Worm (Caenorhabditis elegans) whole organism, young adult: Measurements from ENCODE around the gene col-73.

Source experiments
- B0035.1 ChIP-seq: sonication (generic microtip); optimal IDR thresholded peaks from 2 replicates; lab custom pipeline; 2016; ENCODE audit warnings: missing genetic modification characterization, mild to moderate bottlenecking, missing compliant biosample characterization, missing genotype, missing genetic modification reagents
- B0336.3 ChIP-seq: fragments of 200-800 bp; sonication (Bioruptor generic); IDR thresholded peaks from 2 replicates; pipeline ENCODE4 v1.3.6; 2022; ENCODE audit warnings: missing genetic modification characterization, missing compliant biosample characterization
- D2030.7 ChIP-seq: fragments of 200-800 bp; sonication (Bioruptor generic); IDR thresholded peaks from 2 replicates; pipeline ENCODE4 v1.3.6; 2022; ENCODE audit warnings: missing genetic modification reagents, missing genetic modification characterization, missing compliant biosample characterization
- F22D6.2 ChIP-seq: sonication (generic microtip); optimal IDR thresholded peaks from 2 replicates; lab custom pipeline; 2016; ENCODE audit warnings: mild to moderate bottlenecking, missing genetic modification characterization, missing compliant biosample characterization
- F37B4.10 ChIP-seq: fragments of 200-800 bp; sonication (Bioruptor generic); IDR thresholded peaks from 2 replicates; pipeline ENCODE4 v1.3.6; 2022; ENCODE audit warnings: missing genetic modification characterization, missing compliant biosample characterization
- F39B2.1 ChIP-seq: fragments of 200-800 bp; sonication (Bioruptor generic); IDR thresholded peaks from 2 replicates; pipeline ENCODE4 v1.3.6; 2022; ENCODE audit warnings: missing genetic modification reagents, missing genetic modification characterization, missing compliant biosample characterization
- F49E8.2 ChIP-seq: sonication (generic microtip); optimal IDR thresholded peaks from 3 replicates; lab custom pipeline; 2017; ENCODE audit warnings: missing genetic modification characterization, mild to moderate bottlenecking, missing compliant biosample characterization, antibody characterized with exemption, moderate library complexity; ENCODE audit not compliant: insufficient read depth
- T07F8.4 ChIP-seq: sonication (generic microtip); optimal IDR thresholded peaks from 2 replicates; lab custom pipeline; 2016; ENCODE audit warnings: mild to moderate bottlenecking, missing genetic modification characterization, moderate library complexity, missing compliant biosample characterization
- T26A5.8 ChIP-seq: sonication (generic microtip); optimal IDR thresholded peaks from 2 replicates; lab custom pipeline; 2016; ENCODE audit warnings: missing genetic modification characterization, missing compliant biosample characterization
- Y67H2A.10 ChIP-seq: fragments of 200-800 bp; sonication (Bioruptor generic); conservative IDR thresholded peaks from 2 replicates; pipeline ENCODE4 v1.3.6; 2022; ENCODE audit warnings: missing genetic modification reagents, missing genetic modification characterization, missing compliant biosample characterization
- ZK185.1 ChIP-seq: sonication (generic microtip); optimal IDR thresholded peaks from 2 replicates; lab custom pipeline; 2016; ENCODE audit warnings: mild to moderate bottlenecking, missing genetic modification characterization, missing compliant biosample characterization; ENCODE audit not compliant: poor library complexity, severe bottlenecking
- aptf-2 ChIP-seq: fragments of 200-800 bp; sonication (Bioruptor generic); conservative IDR thresholded peaks from 2 replicates; pipeline ENCODE4 v1.3.6; 2022; ENCODE audit warnings: missing genetic modification reagents, missing genetic modification characterization, missing compliant biosample characterization
- attf-5 ChIP-seq: fragments of 200-800 bp; sonication (Bioruptor generic); optimal IDR thresholded peaks from 2 replicates; lab custom pipeline; 2018; ENCODE audit warnings: mild to moderate bottlenecking, missing genetic modification characterization, missing compliant biosample characterization
- bed-1 ChIP-seq: fragments of 200-800 bp; sonication (Bioruptor generic); IDR thresholded peaks from 2 replicates; pipeline ENCODE4 v1.3.6; 2022; ENCODE audit warnings: missing genetic modification reagents, missing genetic modification characterization, missing compliant biosample characterization
- bed-2 ChIP-seq: fragments of 200-800 bp; sonication (Bioruptor generic); IDR thresholded peaks from 2 replicates; pipeline ENCODE4 v1.3.6; 2022; ENCODE audit warnings: missing genetic modification reagents, missing genetic modification characterization, missing compliant biosample characterization
- ccch-3 ChIP-seq: fragments of 200-800 bp; sonication (Bioruptor generic); optimal IDR thresholded peaks from 2 replicates; lab custom pipeline; 2018; ENCODE audit warnings: mild to moderate bottlenecking, missing genetic modification characterization, missing compliant biosample characterization
- cebp-1 ChIP-seq, 2 experiments: fragments of 200-800 bp in 1 of 2; sonication (Bioruptor generic) in 1 of 2; sonication (generic microtip) in 1 of 2; IDR thresholded peaks in 1 of 2; optimal IDR thresholded peaks in 1 of 2; 2 replicates each; pipeline versions ENCODE4 v1.3.6 to Lab custom; 2017 to 2022; ENCODE audit warnings: missing compliant biosample characterization in 2 of 2, missing genetic modification characterization in 2 of 2, mild to moderate bottlenecking in 1 of 2, missing genetic modification reagents in 1 of 2, moderate library complexity in 1 of 2
- cebp-2 ChIP-seq: fragments of 200-800 bp; sonication (Bioruptor generic); IDR thresholded peaks from 2 replicates; pipeline ENCODE4 v1.3.6; 2022; ENCODE audit warnings: missing genetic modification characterization, missing compliant biosample characterization
- die-1 ChIP-seq: sonication (generic microtip); optimal IDR thresholded peaks from 2 replicates; lab custom pipeline; 2016; ENCODE audit warnings: missing genotype, mild to moderate bottlenecking, missing genetic modification characterization, missing compliant biosample characterization
- dpl-1 ChIP-seq: fragments of 150-350 bp; optimal IDR thresholded peaks from 2 replicates; lab custom pipeline; 2014; ENCODE audit warnings: missing biosample characterization, missing genetic modification reagents, missing genetic modification characterization
- efl-1 ChIP-seq: fragments of 150-350 bp; optimal IDR thresholded peaks from 2 replicates; lab custom pipeline; 2014; ENCODE audit warnings: missing biosample characterization, missing genetic modification reagents, missing genetic modification characterization
- ekl-4 ChIP-seq: fragments of 200-800 bp; sonication (Bioruptor generic); IDR thresholded peaks from 2 replicates; pipeline ENCODE4 v1.3.6; 2022; ENCODE audit warnings: missing genetic modification reagents, missing genetic modification characterization, missing compliant biosample characterization
- ets-4 ChIP-seq: fragments of 200-800 bp; sonication (Bioruptor generic); optimal IDR thresholded peaks from 2 replicates; lab custom pipeline; 2018; ENCODE audit warnings: mild to moderate bottlenecking, missing genetic modification characterization, missing compliant biosample characterization
- fkh-3 ChIP-seq: sonication (generic microtip); optimal IDR thresholded peaks from 2 replicates; lab custom pipeline; 2016; ENCODE audit warnings: mild to moderate bottlenecking, missing genetic modification characterization, missing compliant biosample characterization
- gei-17 ChIP-seq: fragments of 200-800 bp; sonication (Bioruptor generic); optimal IDR thresholded peaks from 2 replicates; lab custom pipeline; 2018; ENCODE audit warnings: mild to moderate bottlenecking, missing genetic modification characterization, missing compliant biosample characterization
- him-1 ChIP-seq: sonication (generic microtip); optimal IDR thresholded peaks from 2 replicates; lab custom pipeline; 2016; ENCODE audit warnings: missing genotype, missing genetic modification reagents, missing genetic modification characterization, missing compliant biosample characterization
- hlh-12 ChIP-seq: sonication (generic microtip); optimal IDR thresholded peaks from 2 replicates; lab custom pipeline; 2016; ENCODE audit warnings: missing genetic modification characterization, missing compliant biosample characterization
- hrde-1 ChIP-seq: sonication (generic microtip); optimal IDR thresholded peaks from 2 replicates; lab custom pipeline; 2016; ENCODE audit warnings: missing genetic modification characterization, mild to moderate bottlenecking, missing compliant biosample characterization, moderate library complexity, missing genotype, missing genetic modification reagents, borderline replicate concordance
- lag-1 ChIP-seq: fragments of 200-800 bp; sonication (Bioruptor generic); IDR thresholded peaks from 2 replicates; pipeline ENCODE4 v1.3.6; 2022; ENCODE audit warnings: missing genetic modification reagents, missing genetic modification characterization, missing compliant biosample characterization
- let-526 ChIP-seq: fragments of 200-800 bp; sonication (Bioruptor generic); IDR thresholded peaks from 2 replicates; pipeline ENCODE4 v1.3.6; 2022; ENCODE audit warnings: missing genetic modification reagents, missing genetic modification characterization, missing compliant biosample characterization
- lin-26 ChIP-seq: fragments of 200-800 bp; sonication (Bioruptor generic); IDR thresholded peaks from 2 replicates; pipeline ENCODE4 v1.3.6; 2022; ENCODE audit warnings: missing genetic modification reagents, missing genetic modification characterization, missing compliant biosample characterization
- lin-54 ChIP-seq: fragments of 200-800 bp; sonication (Bioruptor generic); optimal IDR thresholded peaks from 2 replicates; lab custom pipeline; 2018; ENCODE audit warnings: mild to moderate bottlenecking, missing genetic modification characterization, missing compliant biosample characterization
- lsy-27 ChIP-seq: sonication (generic microtip); optimal IDR thresholded peaks from 2 replicates; lab custom pipeline; 2017; ENCODE audit warnings: missing genetic modification characterization, mild to moderate bottlenecking, missing compliant biosample characterization, antibody characterized with exemption, missing genotype, borderline replicate concordance; ENCODE audit not compliant: insufficient read depth
- madf-10 ChIP-seq: sonication (generic microtip); optimal IDR thresholded peaks from 2 replicates; lab custom pipeline; 2016; ENCODE audit warnings: mild to moderate bottlenecking, missing genetic modification characterization, missing compliant biosample characterization
- madf-6 ChIP-seq: fragments of 200-800 bp; sonication (Bioruptor generic); IDR thresholded peaks from 2 replicates; pipeline ENCODE4 v1.3.6; 2022; ENCODE audit warnings: missing genetic modification reagents, missing genetic modification characterization, missing compliant biosample characterization
- mel-28 ChIP-seq: sonication (generic microtip); optimal IDR thresholded peaks from 2 replicates; lab custom pipeline; 2016; ENCODE audit warnings: borderline replicate concordance, mild to moderate bottlenecking, missing genetic modification characterization, missing compliant biosample characterization
- nfyb-1 ChIP-seq: fragments of 200-800 bp; sonication (Bioruptor generic); IDR thresholded peaks from 2 replicates; pipeline ENCODE4 v1.3.6; 2022; ENCODE audit warnings: missing genetic modification reagents, missing genetic modification characterization, missing compliant biosample characterization
- nhr-120 ChIP-seq: fragments of 200-800 bp; sonication (Bioruptor generic); IDR thresholded peaks from 2 replicates; pipeline ENCODE4 v1.3.6; 2022; ENCODE audit warnings: missing genetic modification characterization, missing compliant biosample characterization
- rcor-1 ChIP-seq: fragments of 200-800 bp; sonication (Bioruptor generic); IDR thresholded peaks from 2 replicates; pipeline ENCODE4 v1.3.6; 2022; ENCODE audit warnings: missing genetic modification reagents, missing genetic modification characterization, missing compliant biosample characterization
- repo-1 ChIP-seq: sonication (generic microtip); optimal IDR thresholded peaks from 2 replicates; lab custom pipeline; 2017; ENCODE audit warnings: mild to moderate bottlenecking, missing genetic modification characterization, missing compliant biosample characterization
- sea-2 ChIP-seq: fragments of 200-800 bp; sonication (Bioruptor generic); IDR thresholded peaks from 2 replicates; pipeline ENCODE4 v1.3.6; 2022; ENCODE audit warnings: missing genetic modification characterization, missing compliant biosample characterization
- somi-1 ChIP-seq: fragments of 200-800 bp; sonication (Bioruptor generic); optimal IDR thresholded peaks from 2 replicates; lab custom pipeline; 2018; ENCODE audit warnings: mild to moderate bottlenecking, missing genetic modification characterization, missing compliant biosample characterization
- sptf-2 ChIP-seq: fragments of 200-800 bp; sonication (Bioruptor generic); optimal IDR thresholded peaks from 2 replicates; lab custom pipeline; 2018; ENCODE audit warnings: mild to moderate bottlenecking, missing genetic modification characterization, missing compliant biosample characterization
- tbp1 ChIP-seq: fragments of 200-800 bp; sonication (Bioruptor generic); optimal IDR thresholded peaks from 2 replicates; lab custom pipeline; 2018; ENCODE audit warnings: mild to moderate bottlenecking, missing genetic modification characterization, missing compliant biosample characterization
- tlf-1 ChIP-seq: fragments of 200-800 bp; sonication (Bioruptor generic); optimal IDR thresholded peaks from 2 replicates; lab custom pipeline; 2018; ENCODE audit warnings: mild to moderate bottlenecking, missing genetic modification characterization, missing compliant biosample characterization
- unc-130 ChIP-seq: sonication (generic microtip); optimal IDR thresholded peaks from 2 replicates; lab custom pipeline; 2016; ENCODE audit warnings: missing genetic modification reagents, missing genetic modification characterization, missing compliant biosample characterization
- unc-62 ChIP-seq: fragments of 150-350 bp; optimal IDR thresholded peaks from 2 replicates; lab custom pipeline; 2014; ENCODE audit warnings: missing biosample characterization, missing genetic modification reagents, missing genetic modification characterization
- zim-3 ChIP-seq: sonication (generic microtip); optimal IDR thresholded peaks from 2 replicates; lab custom pipeline; 2017; ENCODE audit warnings: mild to moderate bottlenecking, missing genetic modification characterization, moderate library complexity, missing compliant biosample characterization

col-73 gene

ce11 chrII:4851594-4852106, 21.3 kb downstream of the col-73 start, which contains the start of gene dnj-9 (continued):
- TF ChIP-seq lag-1 (GFP tag; lab: Robert Waterston, UW) (no peak), dpl-1 (GFP tag; lab: Kevin White, UChicago) (peak; percentile 97), sea-2 (GFP tag; lab: Robert Waterston, UW) (no peak), efl-1 (GFP tag; lab: Kevin White, UChicago) (peak; percentile 91), ets-4 (GFP tag; lab: Kevin White, UChicago) (no peak), F37B4.10 (GFP tag; lab: Robert Waterston, UW) (no peak), lsy-27 (tag; lab: Kevin White, UChicago) (no peak), T07F8.4 (tag; lab: Kevin White, UChicago) (peak; percentile 41), ekl-4 (GFP tag; lab: Robert Waterston, UW) (peak; percentile 96), repo-1 (tag; lab: Kevin White, UChicago) (peak; percentile 94), cebp-1 (GFP tag; IDR thresholded peaks at IDR 0.05; lab: Robert Waterston, UW) (peak; percentile 54), cebp-1 (tag; optimal IDR thresholded peaks at IDR 0.05; lab: Kevin White, UChicago) (peak; percentile 92), F22D6.2 (tag; lab: Kevin White, UChicago) (peak; percentile 87), gei-17 (peak; percentile 87), lin-26 (peak; percentile 40; the same call in 1 of the 2 replicates), tbp1 (GFP tag; lab: Kevin White, UChicago) (peak; percentile 75), aptf-2 (GFP tag; lab: Robert Waterston, UW) (no peak), D2030.7 (GFP tag; lab: Robert Waterston, UW) (peak; percentile 81), mel-28 (peak; percentile 6), ZK185.1 (tag; lab: Kevin White, UChicago) (peak; percentile 95), rcor-1 (GFP tag; lab: Robert Waterston, UW) (peak; percentile 94), F49E8.2 (tag; lab: Kevin White, UChicago) (peak; percentile 71), tlf-1 (GFP tag; lab: Kevin White, UChicago) (peak; percentile 93), ccch-3 (no peak), F39B2.1 (GFP tag; lab: Robert Waterston, UW) (peak; percentile 75), T26A5.8 (tag; lab: Kevin White, UChicago) (no peak), sptf-2 (GFP tag; lab: Kevin White, UChicago) (no peak), cebp-2 (GFP tag; lab: Robert Waterston, UW) (no peak), fkh-3 (tag; lab: Kevin White, UChicago) (no peak), let-526 (GFP tag; lab: Robert Waterston, UW) (peak; percentile 83; the same call in 1 of the 2 replicates), nhr-120 (GFP tag; lab: Robert Waterston, UW) (no peak), somi-1 (GFP tag; lab: Kevin White, UChicago) (peak; percentile 53), unc-130 (GFP tag; lab: Kevin White, UChicago) (peak; percentile 75), die-1 (tag; lab: Kevin White, UChicago) (peak; percentile 53), B0336.3 (GFP tag; lab: Robert Waterston, UW) (peak; percentile 93), Y67H2A.10 (GFP tag; lab: Robert Waterston, UW) (peak; percentile 37; the same call in 1 of the 2 replicates), bed-1 (GFP tag; lab: Robert Waterston, UW) (no peak), hrde-1 (tag; lab: Kevin White, UChicago) (peak; percentile 62), zim-3 (tag; lab: Kevin White, UChicago) (no peak), attf-5 (peak; percentile 95), B0035.1 (tag; lab: Kevin White, UChicago) (peak; percentile 78), madf-10 (tag; lab: Kevin White, UChicago) (peak; percentile 71), him-1 (tag; lab: Kevin White, UChicago) (peak; percentile 81), madf-6 (GFP tag; lab: Robert Waterston, UW) (peak; percentile 95), bed-2 (GFP tag; lab: Robert Waterston, UW) (no peak), hlh-12 (tag; lab: Kevin White, UChicago) (no peak), nfyb-1 (peak; percentile 95), unc-62 (no peak), lin-54 (peak; percentile 99)
